Worm (Caenorhabditis elegans): Measurements from ENCODE around the gene unc-60.

- no peak for TF ChIP-seq tra-1 (GFP tag; IDR thresholded peaks at IDR 0.05)
- TF ChIP-seq fos-1 (tag; optimal IDR thresholded peaks at IDR 0.05): no peak
- TF ChIP-seq nhr-42 (GFP tag; IDR thresholded peaks at IDR 0.05): no peak
- TF ChIP-seq nhr-77 (tag; optimal IDR thresholded peaks at IDR 0.05): no peak
These were observed 36.7 kb downstream of the unc-60 start, which contains the start of gene nhr-260 for ce11 chrV:1511537-1511936.

Measured in whole organism, L4 larva.